Worm (Caenorhabditis elegans): Measurements from ENCODE around the gene gmpr-1.

- TF ChIP-seq R02D3.7 (tag; optimal IDR thresholded peaks at IDR 0.05), result no peak
- no peak for TF ChIP-seq nhr-10 (tag; optimal IDR thresholded peaks at IDR 0.05)
These were observed 11.2 kb downstream of the gmpr-1 start for ce11 chrV:4360018-4360417.
